Fruit fly (Drosophila melanogaster): ENCODE measurements around the gene Nrg.
A peak's percentile ranks its signal among the peaks of the same experiment; 100 is the strongest.

Nrg gene

dm6 chrX:8558762-8559172 is 41.6 kb downstream of the Nrg start, which contains the start of gene IntS4 (continued):
- TF ChIP-seq CG14050 (GFP tag; IDR thresholded peaks at IDR 0.05), result no peak
- TF ChIP-seq Drgx (GFP tag; IDR thresholded peaks at IDR 0.05), result peak; percentile 56
- peak; percentile 73 for TF ChIP-seq CG13775 (GFP tag; optimal IDR thresholded peaks at IDR 0.05)
- no peak for TF ChIP-seq H15 (GFP tag; IDR thresholded peaks at IDR 0.05)
- no peak for TF ChIP-seq HLHmδ (GFP tag; optimal IDR thresholded peaks at IDR 0.05)
- peak; percentile 42 for TF ChIP-seq jumu (GFP tag; optimal IDR thresholded peaks at IDR 0.05)
- no peak for TF ChIP-seq Asciz (GFP tag; optimal IDR thresholded peaks at IDR 0.05)
- TF ChIP-seq TFAM (GFP tag; optimal IDR thresholded peaks at IDR 0.05), result no peak
- no peak for TF ChIP-seq pfk (GFP tag; optimal IDR thresholded peaks at IDR 0.05)
- TF ChIP-seq nerfin-1 (tag; optimal IDR thresholded peaks at IDR 0.05), result peak; percentile 57
- no peak for TF ChIP-seq ac (GFP tag; optimal IDR thresholded peaks at IDR 0.05)
- TF ChIP-seq cad (GFP tag; optimal IDR thresholded peaks at IDR 0.05), result no peak
- TF ChIP-seq oc (tag; optimal IDR thresholded peaks at IDR 0.05), result no peak
- TF ChIP-seq BEAF-32 (GFP tag; optimal IDR thresholded peaks at IDR 0.05), result peak; percentile 94
- peak; percentile 57 for TF ChIP-seq onecut (GFP tag; IDR thresholded peaks at IDR 0.05)
- TF ChIP-seq CG17328 (GFP tag; IDR thresholded peaks at IDR 0.05), result peak; percentile 55
- TF ChIP-seq CoRest (tag; optimal IDR thresholded peaks at IDR 0.05), result peak; percentile 78
- TF ChIP-seq dmrt11E (tag; optimal IDR thresholded peaks at IDR 0.05), result peak; percentile 45
- peak; percentile 75 for TF ChIP-seq Max (GFP tag; optimal IDR thresholded peaks at IDR 0.05)
- TF ChIP-seq CG11504 (tag; optimal IDR thresholded peaks at IDR 0.05), result no peak
- peak; percentile 89 for TF ChIP-seq CG14860 (GFP tag; IDR thresholded peaks at IDR 0.05; ENCODE audit: partially characterized antibody)
- TF ChIP-seq fd3F (GFP tag; optimal IDR thresholded peaks at IDR 0.05), result peak; percentile 47
- TF ChIP-seq CG6854 (GFP tag; optimal IDR thresholded peaks at IDR 0.05), result no peak
- no peak for TF ChIP-seq chm (GFP tag; IDR thresholded peaks at IDR 0.05)
- TF ChIP-seq CG14667 (GFP tag; IDR thresholded peaks at IDR 0.05), result no peak; the same call in 1 of the 2 replicates
- peak; percentile 41 for TF ChIP-seq CG17568 (GFP tag; optimal IDR thresholded peaks at IDR 0.05)
- peak; percentile 47 for TF ChIP-seq al (GFP tag; IDR thresholded peaks at IDR 0.05)
- TF ChIP-seq CG18599 (GFP tag; optimal IDR thresholded peaks at IDR 0.05), result no peak
- TF ChIP-seq MBD-R2 (GFP tag; IDR thresholded peaks at IDR 0.05), result peak; percentile 92
- peak; percentile 37 for TF ChIP-seq CG4820 (GFP tag; optimal IDR thresholded peaks at IDR 0.05)
- TF ChIP-seq CG7928 (GFP tag; optimal IDR thresholded peaks at IDR 0.05), result peak; percentile 19
- no peak for TF ChIP-seq D (optimal IDR thresholded peaks at IDR 0.05)
- TF ChIP-seq D (GFP tag; optimal IDR thresholded peaks at IDR 0.05), result peak; percentile 14
- TF ChIP-seq Hr51 (GFP tag; optimal IDR thresholded peaks at IDR 0.05), result peak in 1 of 2 experiments; percentile 57
- peak; percentile 55 for TF ChIP-seq Fer3 (tag; optimal IDR thresholded peaks at IDR 0.05)
- peak; percentile 65 for TF ChIP-seq YL-1 (GFP tag; optimal IDR thresholded peaks at IDR 0.05)
- peak; percentile 26; the same call in 1 of the 2 replicates for TF ChIP-seq Poxn (GFP tag; IDR thresholded peaks at IDR 0.05)
- TF ChIP-seq Lpt (GFP tag; optimal IDR thresholded peaks at IDR 0.05), result no peak
- TF ChIP-seq gcm2 (GFP tag; optimal IDR thresholded peaks at IDR 0.05), result peak; percentile 50
- peak; percentile 95 for TF ChIP-seq sna (GFP tag; IDR thresholded peaks at IDR 0.05; ENCODE audit: partially characterized antibody)
- no peak for TF ChIP-seq Spps (tag; optimal IDR thresholded peaks at IDR 0.05)
- TF ChIP-seq H2.0 (GFP tag; IDR thresholded peaks at IDR 0.05), result peak; percentile 27; the same call in 1 of the 2 replicates
- TF ChIP-seq jing (GFP tag; optimal IDR thresholded peaks at IDR 0.05), result no peak
- TF ChIP-seq maf-S (GFP tag; optimal IDR thresholded peaks at IDR 0.05), result peak; percentile 1
- TF ChIP-seq CG2875 (GFP tag; optimal IDR thresholded peaks at IDR 0.05), result no peak
- TF ChIP-seq HLH54F (GFP tag; optimal IDR thresholded peaks at IDR 0.05), result no peak
- no peak for TF ChIP-seq sr (GFP tag; IDR thresholded peaks at IDR 0.05)
- no peak for TF ChIP-seq ap (GFP tag; IDR thresholded peaks at IDR 0.05)
- TF ChIP-seq CG7839 (tag; optimal IDR thresholded peaks at IDR 0.05), result no peak
- no peak for TF ChIP-seq zf30C (GFP tag; optimal IDR thresholded peaks at IDR 0.05)
- TF ChIP-seq cg (GFP tag; optimal IDR thresholded peaks at IDR 0.05), result no peak
